ENCODE assay signal across 6 worm cellular contexts in genomic region chrV:494284-494683, ce11.
TF ChIP-seq lines count a peak whose summit lies in the region.

Gene nhr-131 (plus strand): TSS chrV:494370.

TF ChIP-seq in whole organism, L1 larva, 84 proteins besides CTCF, POLR2A, EP300 and RAD21 (continues in another document):
- TF ChIP-seq hpl-2 (GFP tag; optimal IDR thresholded peaks at IDR 0.05; lab: Kevin White, UChicago), result no peak
- TF ChIP-seq nhr-85 (tag; lab: Kevin White, UChicago), result peak; percentile 18
- no peak for TF ChIP-seq swsn-7 (tag; optimal IDR thresholded peaks at IDR 0.05; lab: Kevin White, UChicago)
- peak in 1 of 2 experiments; percentile 60 for TF ChIP-seq lin-35 (GFP tag; optimal IDR thresholded peaks at IDR 0.05; lab: Kevin White, UChicago)
- no peak for TF ChIP-seq hlh-17 (GFP tag; optimal IDR thresholded peaks at IDR 0.05; lab: Kevin White, UChicago; ENCODE audit: borderline replicate concordance)
- no peak for TF ChIP-seq ces-1 (GFP tag; optimal IDR thresholded peaks at IDR 0.05; lab: Kevin White, UChicago)
- TF ChIP-seq elt-3 (tag; optimal IDR thresholded peaks at IDR 0.05; lab: Kevin White, UChicago), result peak in 2 of 6 experiments; percentile 27 to 55
- TF ChIP-seq nhr-71 (tag; optimal IDR thresholded peaks at IDR 0.05; lab: Kevin White, UChicago), result peak; percentile 29
- TF ChIP-seq mdl-1 (tag; optimal IDR thresholded peaks at IDR 0.05; lab: Kevin White, UChicago), result peak in 1 of 2 experiments; percentile 30
- TF ChIP-seq snu-23 (GFP tag; optimal IDR thresholded peaks at IDR 0.05; lab: Kevin White, UChicago), result peak; percentile 38
- no peak for TF ChIP-seq fos-1 (tag; optimal IDR thresholded peaks at IDR 0.05; lab: Kevin White, UChicago)
- TF ChIP-seq ztf-4 (tag; optimal IDR thresholded peaks at IDR 0.05; lab: Kevin White, UChicago), result no peak
- peak; percentile 5 for TF ChIP-seq nhr-77 (tag; optimal IDR thresholded peaks at IDR 0.05; lab: Kevin White, UChicago)
- TF ChIP-seq sup-37 (GFP tag; optimal IDR thresholded peaks at IDR 0.05; lab: Kevin White, UChicago), result no peak
- TF ChIP-seq lin-39 (tag; optimal IDR thresholded peaks at IDR 0.05; lab: Kevin White, UChicago), result no peak

TF ChIP-seq in whole organism, L2 larva, 48 proteins besides CTCF, POLR2A, EP300 and RAD21 (continues in another document):
- TF ChIP-seq unc-62 (GFP tag; optimal IDR thresholded peaks at IDR 0.05; lab: Kevin White, UChicago), result no peak
- no peak for TF ChIP-seq unc-55 (GFP tag; optimal IDR thresholded peaks at IDR 0.05; lab: Kevin White, UChicago)
- TF ChIP-seq lin-13 (GFP tag; optimal IDR thresholded peaks at IDR 0.05; lab: Kevin White, UChicago), result no peak
- no peak for TF ChIP-seq nhr-6 (tag; optimal IDR thresholded peaks at IDR 0.05; lab: Kevin White, UChicago)
- TF ChIP-seq nhr-11 (tag; optimal IDR thresholded peaks at IDR 0.05; lab: Kevin White, UChicago), result no peak
- TF ChIP-seq egl-27 (tag; optimal IDR thresholded peaks at IDR 0.05; lab: Kevin White, UChicago), result no peak
- TF ChIP-seq nhr-25 (tag; optimal IDR thresholded peaks at IDR 0.05; lab: Kevin White, UChicago), result no peak
- TF ChIP-seq unc-39 (tag; optimal IDR thresholded peaks at IDR 0.05; lab: Kevin White, UChicago), result no peak
- peak; percentile 72 for TF ChIP-seq fos-1 (tag; optimal IDR thresholded peaks at IDR 0.05; lab: Kevin White, UChicago)
- peak; percentile 27 for TF ChIP-seq crh-2 (tag; optimal IDR thresholded peaks at IDR 0.05; lab: Kevin White, UChicago)
- TF ChIP-seq R02D3.7 (tag; optimal IDR thresholded peaks at IDR 0.05; lab: Kevin White, UChicago), result no peak
- TF ChIP-seq nhr-21 (tag; optimal IDR thresholded peaks at IDR 0.05; lab: Kevin White, UChicago), result no peak
- TF ChIP-seq sma-9 (GFP tag; optimal IDR thresholded peaks at IDR 0.05; lab: Kevin White, UChicago), result peak; percentile 73
- no peak for TF ChIP-seq sma-9 (tag; optimal IDR thresholded peaks at IDR 0.05; lab: Kevin White, UChicago)
- peak; percentile 20 for TF ChIP-seq gmeb-1 (tag; optimal IDR thresholded peaks at IDR 0.05; lab: Kevin White, UChicago)
- TF ChIP-seq Y55F3AM.14 (GFP tag; optimal IDR thresholded peaks at IDR 0.05; lab: Kevin White, UChicago), result no peak

TF ChIP-seq in whole organism, L3 larva, 47 proteins besides CTCF, POLR2A, EP300 and RAD21:
- peak in 2 of 3 experiments; percentile 33 to 43 for TF ChIP-seq elt-3 (tag; optimal IDR thresholded peaks at IDR 0.05; lab: Kevin White, UChicago)
- TF ChIP-seq pha-4 (tag; optimal IDR thresholded peaks at IDR 0.05; lab: Kevin White, UChicago), result peak; percentile 47
- TF ChIP-seq nhr-43 (tag; optimal IDR thresholded peaks at IDR 0.05; lab: Kevin White, UChicago; ENCODE audit: poor library complexity, severe bottlenecking), result no peak
- TF ChIP-seq hmg-11 (tag; optimal IDR thresholded peaks at IDR 0.05; lab: Kevin White, UChicago), result no peak
- no peak for TF ChIP-seq tbx-2 (tag; optimal IDR thresholded peaks at IDR 0.05; lab: Kevin White, UChicago)
- peak; percentile 40 for TF ChIP-seq jun-1 (tag; optimal IDR thresholded peaks at IDR 0.05; lab: Kevin White, UChicago)
- peak; percentile 30 for TF ChIP-seq pqm-1 (tag; optimal IDR thresholded peaks at IDR 0.05; lab: Kevin White, UChicago)
- peak; percentile 30 for TF ChIP-seq nhr-23 (tag; optimal IDR thresholded peaks at IDR 0.05; lab: Kevin White, UChicago)
- TF ChIP-seq elt-2 (tag; optimal IDR thresholded peaks at IDR 0.05; lab: Kevin White, UChicago), result peak; percentile 70
- peak; percentile 66 for TF ChIP-seq ceh-28 (tag; optimal IDR thresholded peaks at IDR 0.05; lab: Kevin White, UChicago)

TF ChIP-seq in whole organism, L4 larva, 104 proteins besides CTCF, POLR2A, EP300 and RAD21 (continues in another document):
- TF ChIP-seq dmd-6 (GFP tag; IDR thresholded peaks at IDR 0.05; lab: Robert Waterston, UW) (peak; percentile 77), hlh-11 (tag; optimal IDR thresholded peaks at IDR 0.05; lab: Kevin White, UChicago) (peak; percentile 51), nhr-76 (tag; optimal IDR thresholded peaks at IDR 0.05; lab: Kevin White, UChicago) (no peak), ceh-28 (tag; optimal IDR thresholded peaks at IDR 0.05; lab: Kevin White, UChicago) (peak; percentile 48), ceh-44 (GFP tag; IDR thresholded peaks at IDR 0.05; lab: Robert Waterston, UW) (no peak), T26A8.4 (GFP tag; IDR thresholded peaks at IDR 0.05; lab: Robert Waterston, UW) (no peak), F49E8.2 (tag; optimal IDR thresholded peaks at IDR 0.05; lab: Kevin White, UChicago; ENCODE audit: borderline replicate concordance) (no peak), aha-1 (tag; lab: Kevin White, UChicago) (peak; percentile 38), pqm-1 (tag; optimal IDR thresholded peaks at IDR 0.05; lab: Kevin White, UChicago) (peak; percentile 62), nhr-28 (tag; optimal IDR thresholded peaks at IDR 0.05; lab: Kevin White, UChicago) (peak; percentile 87), sdz-12 (GFP tag; optimal IDR thresholded peaks at IDR 0.05; lab: Kevin White, UChicago) (no peak), nhr-77 (tag; optimal IDR thresholded peaks at IDR 0.05; lab: Kevin White, UChicago) (peak; percentile 38), T20F7.1 (GFP tag; optimal IDR thresholded peaks at IDR 0.05; lab: Kevin White, UChicago) (no peak), lin-1 (GFP tag; IDR thresholded peaks at IDR 0.05; lab: Robert Waterston, UW) (peak; percentile 58; the same call in 1 of the 2 replicates), mes-2 (tag; optimal IDR thresholded peaks at IDR 0.05; lab: Kevin White, UChicago; ENCODE audit: poor library complexity, severe bottlenecking) (peak; percentile 36), daf-16 (GFP tag; optimal IDR thresholded peaks at IDR 0.05; lab: Kevin White, UChicago) (no peak), daf-16 (tag; optimal IDR thresholded peaks at IDR 0.05; lab: Kevin White, UChicago) (peak; percentile 82), nhr-102 (tag; optimal IDR thresholded peaks at IDR 0.05; lab: Kevin White, UChicago) (peak; percentile 36)

TF ChIP-seq in whole organism, midembryonic, 9 proteins besides CTCF, POLR2A, EP300 and RAD21:
- 0 out of 2 replicates have a peak, but pooled peaks have one; percentile 29 for TF ChIP-seq T22C8.4 (GFP tag; IDR thresholded peaks at IDR 0.05; lab: Robert Waterston, UW)
- no peak for TF ChIP-seq tab-1 (GFP tag; IDR thresholded peaks at IDR 0.05; lab: Robert Waterston, UW)
- no peak for TF ChIP-seq med-1 (GFP tag; optimal IDR thresholded peaks at IDR 0.05; lab: Kevin White, UChicago; ENCODE audit: insufficient read depth)

TF ChIP-seq in whole organism, young adult, 124 proteins besides CTCF, POLR2A, EP300 and RAD21:
- TF ChIP-seq cebp-1 (GFP tag; IDR thresholded peaks at IDR 0.05; lab: Robert Waterston, UW) (peak; percentile 73), cebp-1 (tag; optimal IDR thresholded peaks at IDR 0.05; lab: Kevin White, UChicago) (peak; percentile 89), dox-1 (GFP tag; IDR thresholded peaks at IDR 0.05; lab: Robert Waterston, UW) (peak; percentile 41), ZK185.1 (tag; optimal IDR thresholded peaks at IDR 0.05; lab: Kevin White, UChicago; ENCODE audit: poor library complexity, severe bottlenecking) (no peak), hrde-1 (tag; optimal IDR thresholded peaks at IDR 0.05; lab: Kevin White, UChicago; ENCODE audit: borderline replicate concordance) (no peak), ztf-6 (GFP tag; IDR thresholded peaks at IDR 0.05; lab: Robert Waterston, UW) (no peak), nhr-80 (tag; optimal IDR thresholded peaks at IDR 0.05; lab: Kevin White, UChicago) (peak; percentile 77), K11D2.4 (GFP tag; IDR thresholded peaks at IDR 0.05; lab: Robert Waterston, UW) (no peak), F57C9.4 (tag; optimal IDR thresholded peaks at IDR 0.05; lab: Kevin White, UChicago) (no peak), attf-5 (GFP tag; optimal IDR thresholded peaks at IDR 0.05; lab: Kevin White, UChicago) (peak; percentile 54), lin-40 (tag; optimal IDR thresholded peaks at IDR 0.05; lab: Kevin White, UChicago) (peak; percentile 20)
